Fruit fly (Drosophila melanogaster) whole organism, wandering third instar larva: ENCODE measurements around the gene CG32756.

Experiments
- Abd-B ChIP-seq: fragments of >200 bp; optimal IDR thresholded peaks from 2 replicates; lab custom pipeline; 2017; ENCODE audit warnings: missing biosample characterization, missing genetic modification characterization
- Dfd ChIP-seq: fragments of >200 bp; optimal IDR thresholded peaks from 2 replicates; lab custom pipeline; 2017; ENCODE audit warnings: missing biosample characterization, missing genetic modification characterization
- Hnf4 ChIP-seq: fragments of 200-800 bp; sonication (Bioruptor generic); optimal IDR thresholded peaks from 2 replicates; lab custom pipeline; 2016; ENCODE audit warnings: missing biosample characterization, mild to moderate bottlenecking, missing genetic modification characterization
- Hr78 ChIP-seq: fragments of >200 bp; optimal IDR thresholded peaks from 2 replicates; lab custom pipeline; 2017; ENCODE audit warnings: missing biosample characterization, missing genetic modification characterization
- Hr83 ChIP-seq: fragments of 200-300 bp; sonication (Bioruptor generic); optimal IDR thresholded peaks from 2 replicates; lab custom pipeline; 2016; ENCODE audit warnings: missing biosample characterization, mild to moderate bottlenecking, missing genetic modification characterization, moderate library complexity; ENCODE audit not compliant: poor library complexity, severe bottlenecking
- Mio ChIP-seq: sonication (Bioruptor generic); optimal IDR thresholded peaks from 2 replicates; lab custom pipeline; 2016; ENCODE audit warnings: missing biosample characterization, missing genetic modification characterization
- OdsH ChIP-seq: fragments of 200-800 bp; sonication (Bioruptor generic); optimal IDR thresholded peaks from 2 replicates; lab custom pipeline; 2016; ENCODE audit warnings: missing biosample characterization, mild to moderate bottlenecking, missing genetic modification characterization
- br ChIP-seq: fragments of 200-800 bp; sonication (Bioruptor generic); optimal IDR thresholded peaks from 2 replicates; lab custom pipeline; 2016; ENCODE audit warnings: missing biosample characterization, missing genetic modification characterization
- h ChIP-seq: fragments of 200-800 bp; sonication (Bioruptor generic); optimal IDR thresholded peaks from 3 replicates; lab custom pipeline; 2016; ENCODE audit warnings: missing biosample characterization, mild to moderate bottlenecking, missing genetic modification characterization
- lola ChIP-seq: fragments of >200 bp; optimal IDR thresholded peaks from 2 replicates; lab custom pipeline; 2017; ENCODE audit warnings: missing biosample characterization, missing genetic modification characterization
- pan ChIP-seq: fragments of >200 bp; optimal IDR thresholded peaks from 2 replicates; lab custom pipeline; 2017
- psq ChIP-seq: fragments of 200-800 bp; sonication (Bioruptor generic); optimal IDR thresholded peaks from 3 replicates; lab custom pipeline; 2017; ENCODE audit warnings: missing biosample characterization, mild to moderate bottlenecking, missing genetic modification characterization, moderate library complexity
- rgr ChIP-seq: fragments of 200-800 bp; sonication (Bioruptor generic); optimal IDR thresholded peaks from 3 replicates; lab custom pipeline; 2016; ENCODE audit warnings: missing biosample characterization, mild to moderate bottlenecking, missing genetic modification characterization
- tai ChIP-seq: sonication (Bioruptor generic); optimal IDR thresholded peaks from 2 replicates; lab custom pipeline; 2016; ENCODE audit warnings: missing biosample characterization, missing genetic modification characterization

DNA sequence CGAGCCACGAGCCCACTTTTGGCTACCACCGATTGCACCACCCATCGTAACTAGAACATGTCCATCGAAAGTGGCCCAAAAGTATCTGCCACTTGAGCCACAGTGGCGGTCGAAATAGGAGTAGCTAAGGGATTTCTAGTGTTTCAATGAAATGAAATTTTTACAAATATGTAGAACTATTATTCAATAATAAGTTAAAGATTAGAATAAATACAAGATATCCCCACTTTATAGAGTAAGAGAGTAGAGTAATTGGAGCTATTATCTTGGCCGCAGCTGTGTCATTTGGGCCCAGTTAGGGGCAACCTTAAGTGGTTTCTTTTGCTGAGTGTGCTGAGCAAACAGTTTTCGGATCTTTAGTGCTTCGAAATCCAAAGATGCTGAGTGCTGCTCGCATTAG lies 43.9 kb downstream of the CG32756 start:
- TF ChIP-seq lola (GFP tag; lab: Kevin White, UChicago) = no peak
- TF ChIP-seq Abd-B = no peak
- no peak for TF ChIP-seq Mio
- TF ChIP-seq OdsH (GFP tag; lab: Kevin White, UChicago) = no peak
- no peak for TF ChIP-seq rgr (GFP tag; lab: Kevin White, UChicago)
- TF ChIP-seq Dfd = no peak
- TF ChIP-seq br (GFP tag; lab: Kevin White, UChicago) = no peak
- TF ChIP-seq Hr78 (GFP tag; lab: Kevin White, UChicago) = no peak
- TF ChIP-seq pan (lab: Kevin White, UChicago) = no peak
- no peak for TF ChIP-seq h (GFP tag; lab: Kevin White, UChicago)
- no peak for TF ChIP-seq Hr83 (GFP tag; lab: Kevin White, UChicago)
- TF ChIP-seq psq = no peak
- TF ChIP-seq tai = no peak
- no peak for TF ChIP-seq Hnf4 (GFP tag; lab: Kevin White, UChicago)
